Fruit fly (Drosophila melanogaster): ENCODE results near the gene mRpL2.

mRpL2 gene

DNA sequence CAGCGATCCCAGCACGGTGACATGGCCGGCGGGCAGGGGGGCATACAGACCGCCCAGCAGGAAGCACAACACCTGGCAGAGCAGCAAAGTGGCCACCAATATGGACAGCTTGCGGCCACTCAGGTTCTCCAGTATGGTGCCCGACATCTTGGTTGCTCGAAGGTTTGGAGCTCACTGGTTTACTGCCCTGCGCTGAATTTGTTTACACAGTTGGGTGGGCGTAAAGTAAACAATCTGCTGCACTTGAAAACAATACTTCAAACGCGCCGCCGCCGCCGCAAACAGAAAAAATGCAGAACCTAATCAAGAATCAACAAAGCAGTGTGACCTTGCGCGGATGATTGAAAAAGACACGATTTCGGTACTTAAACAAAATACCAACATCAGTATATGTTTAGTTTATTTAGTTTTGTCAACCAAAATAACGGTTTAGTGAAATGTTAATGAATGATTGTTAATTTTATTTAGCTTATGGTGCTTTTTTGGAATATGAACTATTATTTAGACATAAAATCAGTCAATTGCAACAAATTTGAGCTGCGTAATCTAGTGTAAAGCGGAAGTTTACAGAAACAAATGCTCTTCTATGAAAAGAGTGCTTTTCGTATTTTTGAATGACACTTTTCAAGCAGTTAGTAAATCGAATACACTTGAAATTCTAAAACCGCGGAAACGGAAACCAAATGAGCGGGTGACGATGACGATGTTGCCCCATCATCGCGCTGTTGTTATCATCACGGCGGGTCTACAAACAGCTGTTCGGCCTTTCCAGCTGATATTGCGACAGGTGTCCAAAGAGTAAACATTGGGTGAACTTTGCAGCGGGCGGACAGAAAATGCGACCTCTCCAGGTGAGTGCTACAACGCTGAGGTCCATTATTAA, 48.9 kb downstream of the mRpL2 start, which contains the start of the genes wls and Adck5 (continued):
- TF ChIP-seq CG34376 (GFP tag; optimal IDR thresholded peaks at IDR 0.05) (peak; percentile 59), eve (GFP tag; optimal IDR thresholded peaks at IDR 0.05) (no peak), CG12391 (tag; optimal IDR thresholded peaks at IDR 0.05) (peak; percentile 62), z (GFP tag; IDR thresholded peaks at IDR 0.05) (no peak), Doc2 (GFP tag; IDR thresholded peaks at IDR 0.05) (no peak), Antp (GFP tag; optimal IDR thresholded peaks at IDR 0.05) (peak; percentile 4), Opbp (GFP tag; IDR thresholded peaks at IDR 0.05; ENCODE audit: partially characterized antibody) (no peak), CG12659 (GFP tag; optimal IDR thresholded peaks at IDR 0.05) (peak; percentile 58), lilli (GFP tag; optimal IDR thresholded peaks at IDR 0.05) (peak; percentile 26), CG18599 (GFP tag; optimal IDR thresholded peaks at IDR 0.05) (peak; percentile 61), grn (GFP tag; optimal IDR thresholded peaks at IDR 0.05) (no peak), CG6791 (GFP tag; IDR thresholded peaks at IDR 0.05; ENCODE audit: partially characterized antibody) (0 out of 3 replicates have a peak, but pooled peaks have one; percentile 20), gce (GFP tag; IDR thresholded peaks at IDR 0.05) (peak; percentile 64; the same call in 1 of the 3 replicates), CG11723 (GFP tag; optimal IDR thresholded peaks at IDR 0.05) (peak; percentile 45), bab2 (GFP tag; optimal IDR thresholded peaks at IDR 0.05) (peak; percentile 18), caup (GFP tag; optimal IDR thresholded peaks at IDR 0.05; ENCODE audit: severe bottlenecking) (peak; percentile 83), bowl (GFP tag; IDR thresholded peaks at IDR 0.05) (no peak), CG31388 (GFP tag; optimal IDR thresholded peaks at IDR 0.05) (no peak), btn (GFP tag; optimal IDR thresholded peaks at IDR 0.05) (peak; percentile 20), Dip3 (GFP tag; optimal IDR thresholded peaks at IDR 0.05) (peak; percentile 12), inv (GFP tag; IDR thresholded peaks at IDR 0.05; ENCODE audit: partially characterized antibody) (no peak), mam (GFP tag; optimal IDR thresholded peaks at IDR 0.05) (peak; percentile 3), lola (GFP tag; optimal IDR thresholded peaks at IDR 0.05) (no peak), CG6654 (GFP tag; optimal IDR thresholded peaks at IDR 0.05) (no peak), pita (GFP tag; optimal IDR thresholded peaks at IDR 0.05) (no peak), Poxn (GFP tag; IDR thresholded peaks at IDR 0.05) (no peak), Sox102F (GFP tag; optimal IDR thresholded peaks at IDR 0.05) (no peak), tup (GFP tag; optimal IDR thresholded peaks at IDR 0.05) (no peak), amos (GFP tag; IDR thresholded peaks at IDR 0.05; ENCODE audit: partially characterized antibody) (no peak), CrebB (tag; optimal IDR thresholded peaks at IDR 0.05) (peak; percentile 73), bcd (GFP tag; optimal IDR thresholded peaks at IDR 0.05) (peak; percentile 59), chinmo (GFP tag; IDR thresholded peaks at IDR 0.05; ENCODE audit: partially characterized antibody) (0 out of 4 replicates have a peak, but pooled peaks have one; percentile 40), wek (GFP tag; optimal IDR thresholded peaks at IDR 0.05) (peak; percentile 62), CG9797 (GFP tag; optimal IDR thresholded peaks at IDR 0.05) (peak; percentile 70), CG1529 (GFP tag; optimal IDR thresholded peaks at IDR 0.05) (peak; percentile 21), Oli (tag; optimal IDR thresholded peaks at IDR 0.05) (no peak), otp (GFP tag; IDR thresholded peaks at IDR 0.05) (0 out of 3 replicates have a peak, but pooled peaks have one; percentile 27), CG11085 (GFP tag; IDR thresholded peaks at IDR 0.05) (no peak), her (GFP tag; optimal IDR thresholded peaks at IDR 0.05) (peak; percentile 46)

All from whole organism, embryonic.